Worm (Caenorhabditis elegans) whole organism, L2 larva: ENCODE results near the gene acp-7.

Experiments
- aly-2 ChIP-seq: fragments of 150-350 bp; optimal IDR thresholded peaks from 2 replicates; lab custom pipeline; 2014; ENCODE audit warnings: missing biosample characterization, missing genetic modification characterization
- ama-1 ChIP-seq: fragments of 150-350 bp; optimal IDR thresholded peaks from 2 replicates; lab custom pipeline; 2018; ENCODE audit warnings: inconsistent platforms
- blmp-1 ChIP-seq: sonication (generic microtip); optimal IDR thresholded peaks from 2 replicates; lab custom pipeline; 2017; ENCODE audit warnings: missing genetic modification characterization, mild to moderate bottlenecking, missing compliant biosample characterization, antibody characterized with exemption, moderate library complexity; ENCODE audit not compliant: insufficient read depth
- elt-1 ChIP-seq: fragments of 150-350 bp; optimal IDR thresholded peaks from 2 replicates; lab custom pipeline; 2014; ENCODE audit warnings: missing biosample characterization, missing genetic modification characterization
- lin-11 ChIP-seq: fragments of 150-350 bp; sonication (generic microtip); optimal IDR thresholded peaks from 2 replicates; lab custom pipeline; 2014; ENCODE audit warnings: missing biosample characterization, missing genetic modification characterization, inconsistent platforms, mixed read lengths
- lin-39 ChIP-seq: fragments of 150-350 bp; optimal IDR thresholded peaks from 2 replicates; lab custom pipeline; 2014; ENCODE audit warnings: missing biosample characterization, missing genetic modification reagents, missing genetic modification characterization
- lsy-2 ChIP-seq, 2 experiments: fragments of 150-350 bp in 1 of 2; sonication (generic microtip) in 1 of 2; optimal IDR thresholded peaks; 2 replicates each; lab custom pipeline; 2014 to 2017; ENCODE audit warnings: missing biosample characterization in 2 of 2, missing genetic modification characterization in 2 of 2
- nhr-11 ChIP-seq: fragments of 150-350 bp; optimal IDR thresholded peaks from 2 replicates; lab custom pipeline; 2014; ENCODE audit warnings: missing biosample characterization, missing genetic modification characterization
- nhr-77 ChIP-seq: fragments of 150-350 bp; optimal IDR thresholded peaks from 2 replicates; lab custom pipeline; 2014; ENCODE audit warnings: missing biosample characterization, missing genetic modification characterization
- unc-39 ChIP-seq: fragments of 150-350 bp; optimal IDR thresholded peaks from 2 replicates; lab custom pipeline; 2014; ENCODE audit warnings: missing biosample characterization, missing genetic modification characterization

DNA sequence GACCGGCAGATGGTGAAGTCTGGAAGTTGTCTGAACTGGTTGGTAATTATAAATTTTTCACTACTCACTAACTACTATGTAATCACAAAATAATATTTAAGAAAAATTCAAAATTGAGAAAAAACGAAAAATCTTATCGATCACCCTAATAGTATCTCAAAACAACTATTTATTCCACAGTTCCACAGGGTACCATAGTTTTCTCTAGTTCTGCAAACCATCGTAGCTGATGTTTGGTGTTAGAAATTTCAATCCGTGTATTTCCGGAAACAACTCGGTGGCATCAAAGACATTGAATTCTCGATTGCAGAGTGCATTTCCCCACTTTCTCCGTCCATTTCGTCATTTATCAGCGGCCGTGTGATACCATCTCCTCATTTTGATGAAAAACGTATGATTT is 10.1 kb upstream of the acp-7 start, which contains the start of gene Y73B6BL.31:
- TF ChIP-seq lin-39 (tag; lab: Kevin White, UChicago): no peak
- no peak for TF ChIP-seq elt-1
- no peak for TF ChIP-seq nhr-77 (tag; lab: Kevin White, UChicago)
- no peak for TF ChIP-seq blmp-1 (tag; lab: Kevin White, UChicago)
- no peak for TF ChIP-seq ama-1
- no peak for TF ChIP-seq nhr-11 (tag; lab: Kevin White, UChicago)
- no peak for TF ChIP-seq aly-2 (tag; lab: Kevin White, UChicago)
- TF ChIP-seq unc-39 (tag; lab: Kevin White, UChicago): no peak
- no peak for TF ChIP-seq lin-11 (tag; lab: Kevin White, UChicago)
- no peak for TF ChIP-seq lsy-2 (tag; optimal IDR thresholded peaks at IDR 0.05; lab: Kevin White, UChicago)
